Fruit fly (Drosophila melanogaster): ENCODE data around the gene Akt.

The Akt gene

dm6 chr3R:16071689-16072580 lies 27.1 kb upstream of the Akt start (continued):
- TF ChIP-seq CG4282 (GFP tag; optimal IDR thresholded peaks at IDR 0.05) (no peak), sim (GFP tag; IDR thresholded peaks at IDR 0.05) (peak; percentile 66; the same call in 1 of the 2 replicates), kay (GFP tag; optimal IDR thresholded peaks at IDR 0.05) (peak; percentile 63), mirr (GFP tag; optimal IDR thresholded peaks at IDR 0.05) (peak; percentile 43), CG17385 (GFP tag; optimal IDR thresholded peaks at IDR 0.05) (peak; percentile 73), Dip2 (GFP tag; IDR thresholded peaks at IDR 0.05) (no peak), wdn (GFP tag; IDR thresholded peaks at IDR 0.05) (no peak), CG1233 (GFP tag; optimal IDR thresholded peaks at IDR 0.05) (peak; percentile 51), CG7271 (tag; optimal IDR thresholded peaks at IDR 0.05) (no peak), Optix (GFP tag; IDR thresholded peaks at IDR 0.05) (peak; percentile 43; the same call in 1 of the 3 replicates), kni (GFP tag; optimal IDR thresholded peaks at IDR 0.05) (peak; percentile 94), chn (GFP tag; optimal IDR thresholded peaks at IDR 0.05) (peak; percentile 6), Dad (GFP tag; optimal IDR thresholded peaks at IDR 0.05) (no peak), CG31441 (GFP tag; IDR thresholded peaks at IDR 0.05) (peak; percentile 74), Abd-B (GFP tag; optimal IDR thresholded peaks at IDR 0.05) (no peak), CG17359 (tag; optimal IDR thresholded peaks at IDR 0.05) (peak; percentile 47), cato (GFP tag; optimal IDR thresholded peaks at IDR 0.05; ENCODE audit: borderline replicate concordance) (peak; percentile 40), ewg (GFP tag; optimal IDR thresholded peaks at IDR 0.05) (peak; percentile 29), ac (GFP tag; optimal IDR thresholded peaks at IDR 0.05) (no peak), chinmo (GFP tag; IDR thresholded peaks at IDR 0.05; ENCODE audit: partially characterized antibody) (0 out of 4 replicates have a peak, but pooled peaks have one; percentile 38), CG7987 (GFP tag; optimal IDR thresholded peaks at IDR 0.05) (no peak), MTF-1 (GFP tag; optimal IDR thresholded peaks at IDR 0.05; ENCODE audit: borderline replicate concordance) (no peak), CG17568 (GFP tag; optimal IDR thresholded peaks at IDR 0.05) (peak; percentile 12), scrt (GFP tag; optimal IDR thresholded peaks at IDR 0.05) (no peak), CG2120 (GFP tag; optimal IDR thresholded peaks at IDR 0.05) (peak; percentile 36), Atf6 (GFP tag; IDR thresholded peaks at IDR 0.05) (peak; percentile 47; the same call in 1 of the 2 replicates), jigr1 (GFP tag; IDR thresholded peaks at IDR 0.05) (no peak), HLH4C (GFP tag; IDR thresholded peaks at IDR 0.05; ENCODE audit: partially characterized antibody) (no peak), CG3847 (GFP tag; IDR thresholded peaks at IDR 0.05) (no peak), klu (GFP tag; IDR thresholded peaks at IDR 0.05) (no peak), CG4820 (GFP tag; optimal IDR thresholded peaks at IDR 0.05) (peak; percentile 74), cad (GFP tag; optimal IDR thresholded peaks at IDR 0.05) (no peak), Asciz (GFP tag; optimal IDR thresholded peaks at IDR 0.05) (no peak), Rfx (GFP tag; IDR thresholded peaks at IDR 0.05) (0 out of 2 replicates have a peak, but pooled peaks have one; percentile 12), kah (GFP tag; optimal IDR thresholded peaks at IDR 0.05) (no peak), pum (GFP tag; optimal IDR thresholded peaks at IDR 0.05) (no peak), Scr (GFP tag; IDR thresholded peaks at IDR 0.05; ENCODE audit: partially characterized antibody) (0 out of 2 replicates have a peak, but pooled peaks have one; percentile 13), stc (GFP tag; IDR thresholded peaks at IDR 0.05) (peak; percentile 88), CG3407 (GFP tag; optimal IDR thresholded peaks at IDR 0.05) (peak; percentile 61), crp (GFP tag; optimal IDR thresholded peaks at IDR 0.05) (no peak), peb (GFP tag; IDR thresholded peaks at IDR 0.05) (peak; percentile 57), Gug (GFP tag; IDR thresholded peaks at IDR 0.05) (peak; percentile 21; the same call in 1 of the 4 replicates), CG10462 (GFP tag; optimal IDR thresholded peaks at IDR 0.05) (peak; percentile 67), trem (tag; optimal IDR thresholded peaks at IDR 0.05) (peak; percentile 84), CG13624 (GFP tag; optimal IDR thresholded peaks at IDR 0.05) (peak; percentile 1), zf30C (GFP tag; optimal IDR thresholded peaks at IDR 0.05) (no peak), pfk (GFP tag; optimal IDR thresholded peaks at IDR 0.05) (no peak), CG6813 (GFP tag; optimal IDR thresholded peaks at IDR 0.05) (peak; percentile 27)
